Fruit fly (Drosophila melanogaster) whole organism, prepupa: ENCODE data around the gene CG9674.

Experiments
- Blimp-1 ChIP-seq: fragments of 200-800 bp; sonication (Bioruptor generic); optimal IDR thresholded peaks from 3 replicates; lab custom pipeline; 2017; ENCODE audit warnings: missing biosample characterization, missing genetic modification characterization, mild to moderate bottlenecking, moderate library complexity, missing genetic modification reagents
- CG16779 ChIP-seq: fragments of 200-800 bp; sonication (Bioruptor generic); optimal IDR thresholded peaks from 3 replicates; lab custom pipeline; 2017; ENCODE audit warnings: missing biosample characterization, mild to moderate bottlenecking, missing genetic modification characterization
- CG8632 ChIP-seq: fragments of 200-800 bp; sonication (Bioruptor generic); optimal IDR thresholded peaks from 3 replicates; lab custom pipeline; 2016; ENCODE audit warnings: missing biosample characterization, missing genetic modification characterization
- Eip78C ChIP-seq: fragments of 200-800 bp; sonication (Bioruptor generic); peaks from one replicate; lab custom pipeline; 2016; ENCODE audit warnings: missing biosample characterization, missing genetic modification characterization
- Ets96B ChIP-seq: fragments of 200-800 bp; optimal IDR thresholded peaks from 2 replicates; lab custom pipeline; 2019; ENCODE audit warnings: missing biosample characterization, mild to moderate bottlenecking, missing genetic modification characterization, moderate library complexity
- Gug ChIP-seq: fragments of 200-800 bp; sonication (Bioruptor generic); IDR thresholded peaks from 2 replicates; pipeline ENCODE4 v1.3.6; 2022; ENCODE audit warnings: missing biosample characterization, missing genetic modification characterization
- Sox14 ChIP-seq: fragments of 200-800 bp; sonication (Bioruptor generic); optimal IDR thresholded peaks from 3 replicates; lab custom pipeline; 2016; ENCODE audit warnings: missing biosample characterization, missing genetic modification characterization
- achi ChIP-seq: fragments of 200-800 bp; sonication (Bioruptor generic); optimal IDR thresholded peaks from 3 replicates; lab custom pipeline; 2016; ENCODE audit warnings: missing biosample characterization, missing genetic modification characterization
- eg ChIP-seq: fragments of 200-800 bp; sonication (Bioruptor generic); IDR thresholded peaks from 3 replicates; pipeline ENCODE4 v1.3.6; 2022; ENCODE audit warnings: missing biosample characterization, missing genetic modification characterization
- net ChIP-seq: fragments of 200-800 bp; sonication (Bioruptor generic); optimal IDR thresholded peaks from 3 replicates; lab custom pipeline; 2016; ENCODE audit warnings: missing biosample characterization, missing genetic modification characterization

DNA sequence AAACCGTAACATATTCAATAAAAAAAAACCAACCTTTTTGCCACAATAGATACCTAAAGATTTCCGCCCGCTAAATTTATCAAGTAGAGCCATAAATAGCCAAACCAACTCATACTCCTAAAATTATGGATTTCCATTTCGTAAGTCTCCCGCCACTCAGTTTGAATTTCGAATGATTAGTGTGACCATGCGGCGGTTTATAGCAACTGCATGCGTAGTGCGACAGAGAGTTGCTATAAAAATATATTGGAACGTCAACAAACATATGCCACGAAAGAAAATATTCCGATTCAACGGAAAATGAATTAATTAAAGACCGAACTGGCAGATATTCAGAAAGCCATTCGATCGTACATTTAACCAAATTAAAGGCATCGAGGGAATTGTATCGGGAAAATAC, 24.7 kb downstream of the CG9674 start, which contains the start of gene CG9706:
- no peak for TF ChIP-seq CG8632
- no peak for TF ChIP-seq Ets96B
- no peak for TF ChIP-seq net (GFP tag; lab: Kevin White, UChicago)
- TF ChIP-seq Gug (GFP tag; lab: Robert Waterston, UW) = no peak
- TF ChIP-seq CG16779 = no peak
- TF ChIP-seq Blimp-1 (GFP tag; lab: Kevin White, UChicago) = no peak
- TF ChIP-seq Sox14 (GFP tag; lab: Kevin White, UChicago) = no peak
- TF ChIP-seq eg = no peak
- no peak for TF ChIP-seq achi (GFP tag; lab: Kevin White, UChicago)
- TF ChIP-seq Eip78C (GFP tag; lab: Kevin White, UChicago) = no peak
